Fruit fly (Drosophila melanogaster) whole organism, wandering third instar larva: ENCODE measurements around the gene CG32487.

Experiments used
- Myc ChIP-seq: fragments of >200 bp; optimal IDR thresholded peaks from 2 replicates; lab custom pipeline; 2017
- dmrt93B ChIP-seq: fragments of 200-800 bp; sonication (Bioruptor generic); optimal IDR thresholded peaks from 2 replicates; lab custom pipeline; 2018; ENCODE audit warnings: missing biosample characterization, mild to moderate bottlenecking, missing genetic modification characterization
- h ChIP-seq: fragments of 200-800 bp; sonication (Bioruptor generic); optimal IDR thresholded peaks from 3 replicates; lab custom pipeline; 2016; ENCODE audit warnings: missing biosample characterization, mild to moderate bottlenecking, missing genetic modification characterization
- pan ChIP-seq: fragments of >200 bp; optimal IDR thresholded peaks from 2 replicates; lab custom pipeline; 2017
- psq ChIP-seq: fragments of 200-800 bp; sonication (Bioruptor generic); optimal IDR thresholded peaks from 3 replicates; lab custom pipeline; 2017; ENCODE audit warnings: missing biosample characterization, mild to moderate bottlenecking, missing genetic modification characterization, moderate library complexity
- usp ChIP-seq: fragments of >200 bp; optimal IDR thresholded peaks from 2 replicates; lab custom pipeline; 2017; ENCODE audit warnings: missing biosample characterization, missing genetic modification characterization

DNA sequence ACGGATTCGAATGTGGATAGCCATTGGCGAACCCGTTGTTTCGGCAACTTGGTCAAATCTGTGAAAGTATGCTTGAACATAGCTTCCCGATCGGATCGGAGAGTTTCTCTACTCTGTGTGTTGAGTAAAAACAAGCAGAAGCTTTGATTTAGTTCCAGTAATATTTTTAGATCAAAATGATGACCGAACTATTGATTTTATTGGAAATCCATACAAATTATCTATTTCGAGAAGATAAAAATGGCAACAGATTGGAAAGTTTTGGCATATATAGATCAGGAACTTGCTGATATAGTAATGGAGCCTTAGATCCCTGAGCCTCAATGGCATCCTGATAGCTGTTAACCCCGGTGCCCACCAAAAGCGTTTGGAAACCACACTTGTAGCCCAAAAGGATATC, 1.1 kb downstream of the CG32487 start, which contains the start of gene CG32488:
- no peak for TF ChIP-seq usp (GFP tag; lab: Kevin White, UChicago)
- no peak for TF ChIP-seq psq (GFP tag; lab: Kevin White, UChicago)
- TF ChIP-seq pan (lab: Kevin White, UChicago): no peak
- no peak for TF ChIP-seq Myc (lab: Kevin White, UChicago)
- no peak for TF ChIP-seq dmrt93B (GFP tag; lab: Kevin White, UChicago)
- no peak for TF ChIP-seq h (GFP tag; lab: Kevin White, UChicago)
